Fruit fly (Drosophila melanogaster) whole organism, embryonic: ENCODE results near the gene CSN6.

ENCODE experiments used
- ATbp ChIP-seq: fragments of 200-800 bp; sonication (Bioruptor generic); optimal IDR thresholded peaks from 2 replicates; lab custom pipeline; 2017; ENCODE audit warnings: missing biosample characterization, mild to moderate bottlenecking, missing genetic modification characterization, missing genetic modification reagents
- CG10209 ChIP-seq: fragments of 200-800 bp; sonication (Bioruptor generic); optimal IDR thresholded peaks from 3 replicates; lab custom pipeline; 2017; ENCODE audit warnings: missing biosample characterization, mild to moderate bottlenecking, missing genetic modification characterization, missing genetic modification reagents
- CG11085 ChIP-seq: fragments of 200-800 bp; sonication (Bioruptor generic); IDR thresholded peaks from 2 replicates; pipeline ENCODE4 v1.3.6; 2022; ENCODE audit warnings: missing biosample characterization, missing genetic modification characterization
- CG12155 ChIP-seq: fragments of 200-800 bp; sonication (Bioruptor generic); optimal IDR thresholded peaks from 3 replicates; lab custom pipeline; 2016; ENCODE audit warnings: missing biosample characterization, missing genetic modification characterization
- CG12769 ChIP-seq: fragments of 200-800 bp; sonication (Bioruptor generic); optimal IDR thresholded peaks from 2 replicates; lab custom pipeline; 2019; ENCODE audit warnings: missing biosample characterization, mild to moderate bottlenecking, missing genetic modification characterization, moderate library complexity
- CG13296 ChIP-seq: fragments of 200-800 bp; sonication (Bioruptor generic); optimal IDR thresholded peaks from 3 replicates; lab custom pipeline; 2018; ENCODE audit warnings: missing biosample characterization, mild to moderate bottlenecking, missing genetic modification characterization
- CG14667 ChIP-seq: fragments of 200-800 bp; sonication (Bioruptor generic); IDR thresholded peaks from 2 replicates; pipeline ENCODE4 v1.3.6; 2022; ENCODE audit warnings: missing biosample characterization, missing genetic modification characterization
- CG1792 ChIP-seq: fragments of 200-800 bp; sonication (Bioruptor generic); optimal IDR thresholded peaks from 2 replicates; lab custom pipeline; 2016; ENCODE audit warnings: missing biosample characterization, missing genetic modification characterization
- CG18011 ChIP-seq: fragments of 200-800 bp; sonication (Bioruptor generic); optimal IDR thresholded peaks from 2 replicates; lab custom pipeline; 2017; ENCODE audit warnings: missing biosample characterization, missing genetic modification characterization, mild to moderate bottlenecking, moderate library complexity, missing genotype
- CG2129 ChIP-seq: fragments of 200-800 bp; sonication (Bioruptor generic); IDR thresholded peaks from 2 replicates; pipeline ENCODE4 v1.3.6; 2022; ENCODE audit warnings: missing biosample characterization, missing genetic modification characterization; ENCODE audit not compliant: partially characterized antibody
- CG4328 ChIP-seq: fragments of 200-800 bp; sonication (Bioruptor generic); optimal IDR thresholded peaks from 3 replicates; lab custom pipeline; 2017; ENCODE audit warnings: missing biosample characterization, missing genetic modification reagents, missing genetic modification characterization
- CG4617 ChIP-seq: fragments of 200-800 bp; sonication (Bioruptor generic); optimal IDR thresholded peaks from 3 replicates; lab custom pipeline; 2016; ENCODE audit warnings: missing biosample characterization, missing genetic modification characterization, borderline replicate concordance
- CG5245 ChIP-seq: fragments of 200-800 bp; sonication (Bioruptor generic); optimal IDR thresholded peaks from 3 replicates; lab custom pipeline; 2016; ENCODE audit warnings: missing biosample characterization, missing genetic modification characterization
- CG7745 ChIP-seq: fragments of 200-800 bp; sonication (Bioruptor generic); optimal IDR thresholded peaks from 2 replicates; lab custom pipeline; 2018; ENCODE audit warnings: missing biosample characterization, mild to moderate bottlenecking, missing genetic modification characterization, moderate library complexity
- CG9437 ChIP-seq: fragments of 200-800 bp; sonication (Bioruptor generic); optimal IDR thresholded peaks from 2 replicates; lab custom pipeline; 2018; ENCODE audit warnings: missing biosample characterization, mild to moderate bottlenecking, missing genetic modification characterization
- Deaf1 ChIP-seq: fragments of 200-800 bp; optimal IDR thresholded peaks from 3 replicates; lab custom pipeline; 2019; ENCODE audit warnings: missing biosample characterization, mild to moderate bottlenecking, missing genetic modification characterization, moderate library complexity
- Doc2 ChIP-seq: fragments of 200-800 bp; sonication (Bioruptor generic); IDR thresholded peaks from 2 replicates; pipeline ENCODE4 v1.3.6; 2022; ENCODE audit warnings: missing biosample characterization, missing genetic modification characterization
- Eip74EF ChIP-seq, 2 experiments: fragments of 200-800 bp in 1 of 2; fragments of >200 bp in 1 of 2; sonication (Bioruptor generic) in 1 of 2; optimal IDR thresholded peaks; 2 replicates each; lab custom pipeline; 2017 to 2019; ENCODE audit warnings: missing biosample characterization in 2 of 2, missing genetic modification characterization in 2 of 2, mild to moderate bottlenecking in 1 of 2, moderate library complexity in 1 of 2
- Elba2 ChIP-seq: fragments of 200-800 bp; sonication (Bioruptor generic); optimal IDR thresholded peaks from 3 replicates; lab custom pipeline; 2016; ENCODE audit warnings: missing biosample characterization, missing genetic modification characterization
- Fer1 ChIP-seq: fragments of 200-800 bp; sonication (Bioruptor generic); optimal IDR thresholded peaks from 2 replicates; lab custom pipeline; 2017; ENCODE audit warnings: missing biosample characterization, mild to moderate bottlenecking, missing genetic modification characterization
- Fer2 ChIP-seq: fragments of 200-800 bp; sonication (Bioruptor generic); optimal IDR thresholded peaks from 2 replicates; lab custom pipeline; 2018; ENCODE audit warnings: missing biosample characterization, mild to moderate bottlenecking, missing genetic modification characterization, moderate library complexity
- Fer3 ChIP-seq: fragments of 200-800 bp; sonication (Bioruptor generic); optimal IDR thresholded peaks from 2 replicates; lab custom pipeline; 2018; ENCODE audit warnings: missing biosample characterization, mild to moderate bottlenecking, missing genetic modification characterization, moderate library complexity
- H2.0 ChIP-seq: fragments of 200-800 bp; sonication (Bioruptor generic); IDR thresholded peaks from 2 replicates; pipeline ENCODE4 v1.3.6; 2022; ENCODE audit warnings: missing biosample characterization, missing genetic modification characterization
- HHEX ChIP-seq: fragments of 200-800 bp; sonication (Bioruptor generic); optimal IDR thresholded peaks from 3 replicates; lab custom pipeline; 2017; ENCODE audit warnings: missing biosample characterization, mild to moderate bottlenecking, missing genetic modification characterization, missing genetic modification reagents
- HmgZ ChIP-seq: fragments of 200-800 bp; sonication (Bioruptor generic); optimal IDR thresholded peaks from 2 replicates; lab custom pipeline; 2018; ENCODE audit warnings: missing biosample characterization, mild to moderate bottlenecking, missing genetic modification characterization
- Lim3 ChIP-seq: fragments of 200-800 bp; sonication (Bioruptor generic); IDR thresholded peaks from 2 replicates; pipeline ENCODE4 v1.3.6; 2022; ENCODE audit warnings: missing biosample characterization, missing genetic modification characterization
- Sry-δ ChIP-seq: fragments of 200-800 bp; sonication (Bioruptor generic); optimal IDR thresholded peaks from 2 replicates; lab custom pipeline; 2016; ENCODE audit warnings: missing biosample characterization, missing genetic modification characterization
- bsh ChIP-seq, 2 experiments: fragments of 200-800 bp; sonication (Bioruptor generic); optimal IDR thresholded peaks; 2 replicates each; lab custom pipeline; 2017 to 2018; ENCODE audit warnings: mild to moderate bottlenecking in 2 of 2, missing biosample characterization in 2 of 2, missing genetic modification characterization in 2 of 2, moderate library complexity in 1 of 2
- btn ChIP-seq: fragments of 200-800 bp; sonication (Bioruptor generic); optimal IDR thresholded peaks from 2 replicates; lab custom pipeline; 2016; ENCODE audit warnings: missing biosample characterization, missing genetic modification characterization
- cas ChIP-seq: fragments of 200-800 bp; sonication (Bioruptor generic); IDR thresholded peaks from 2 replicates; pipeline ENCODE4 v1.3.6; 2022; ENCODE audit warnings: missing biosample characterization, missing genetic modification characterization
- caup ChIP-seq: fragments of 200-800 bp; sonication (Bioruptor generic); optimal IDR thresholded peaks from 3 replicates; lab custom pipeline; 2017; ENCODE audit warnings: missing biosample characterization, mild to moderate bottlenecking, missing genetic modification characterization, moderate library complexity; ENCODE audit not compliant: severe bottlenecking
- chinmo ChIP-seq: fragments of 200-800 bp; sonication (Bioruptor generic); IDR thresholded peaks from 4 replicates; pipeline ENCODE4 v1.3.6; 2022; ENCODE audit warnings: missing biosample characterization, missing genetic modification characterization; ENCODE audit not compliant: partially characterized antibody
- chm ChIP-seq: fragments of 200-800 bp; sonication (Bioruptor generic); IDR thresholded peaks from 2 replicates; pipeline ENCODE4 v1.3.6; 2022; ENCODE audit warnings: missing biosample characterization, missing genetic modification characterization
- corto ChIP-seq: fragments of 200-800 bp; sonication (Bioruptor generic); optimal IDR thresholded peaks from 2 replicates; lab custom pipeline; 2016; ENCODE audit warnings: missing biosample characterization, mild to moderate bottlenecking, missing genetic modification characterization, moderate library complexity
- crol ChIP-seq: fragments of 200-800 bp; sonication (Bioruptor generic); IDR thresholded peaks from 2 replicates; pipeline ENCODE4 v1.3.6; 2022; ENCODE audit warnings: missing biosample characterization, missing genetic modification characterization
- dmrt11E ChIP-seq: fragments of 200-800 bp; sonication (Bioruptor generic); optimal IDR thresholded peaks from 3 replicates; lab custom pipeline; 2018; ENCODE audit warnings: missing biosample characterization, mild to moderate bottlenecking, missing genetic modification characterization, moderate library complexity
- ewg ChIP-seq: fragments of 200-800 bp; sonication (Bioruptor generic); optimal IDR thresholded peaks from 3 replicates; lab custom pipeline; 2017; ENCODE audit warnings: mild to moderate bottlenecking, missing biosample characterization, missing genetic modification reagents, missing genetic modification characterization
- gem ChIP-seq: fragments of 200-800 bp; sonication (Bioruptor generic); optimal IDR thresholded peaks from 2 replicates; lab custom pipeline; 2019; ENCODE audit warnings: missing biosample characterization, mild to moderate bottlenecking, missing genetic modification characterization, moderate library complexity
- inv ChIP-seq: fragments of 200-800 bp; sonication (Bioruptor generic); IDR thresholded peaks from 2 replicates; pipeline ENCODE4 v1.3.6; 2022; ENCODE audit warnings: missing biosample characterization, missing genetic modification characterization; ENCODE audit not compliant: partially characterized antibody
- klu ChIP-seq: fragments of 200-800 bp; sonication (Bioruptor generic); IDR thresholded peaks from 2 replicates; pipeline ENCODE4 v1.3.6; 2022; ENCODE audit warnings: missing biosample characterization, missing genetic modification characterization
- prd ChIP-seq, 3 experiments: fragments of >200 bp in 2 of 3; fragments of 200-800 bp in 1 of 3; sonication (Bioruptor generic) in 1 of 3; optimal IDR thresholded peaks in 2 of 3; IDR thresholded peaks in 1 of 3; 2 replicates in 2 of 3; 3 replicates in 1 of 3; pipeline versions ENCODE4 v1.3.6 to Lab custom; 2017 to 2022; ENCODE audit warnings: missing biosample characterization in 1 of 3, missing genetic modification characterization in 1 of 3
- pzg ChIP-seq: fragments of 200-800 bp; sonication (Bioruptor generic); optimal IDR thresholded peaks from 3 replicates; lab custom pipeline; 2018; ENCODE audit warnings: missing biosample characterization, mild to moderate bottlenecking, missing genetic modification characterization, moderate library complexity
- ranshi ChIP-seq: fragments of 200-800 bp; sonication (Bioruptor generic); IDR thresholded peaks from 2 replicates; pipeline ENCODE4 v1.3.6; 2022; ENCODE audit warnings: missing biosample characterization, missing genetic modification characterization
- sd ChIP-seq: fragments of 200-800 bp; sonication (Bioruptor generic); optimal IDR thresholded peaks from 3 replicates; lab custom pipeline; 2018; ENCODE audit warnings: missing biosample characterization, mild to moderate bottlenecking, missing genetic modification characterization, moderate library complexity
- twi ChIP-seq: fragments of 200-800 bp; optimal IDR thresholded peaks from 2 replicates; lab custom pipeline; 2019; ENCODE audit warnings: missing biosample characterization, mild to moderate bottlenecking, missing genetic modification characterization, moderate library complexity
- zf30C ChIP-seq: fragments of 200-800 bp; sonication (Bioruptor generic); optimal IDR thresholded peaks from 3 replicates; lab custom pipeline; 2018; ENCODE audit warnings: missing biosample characterization, mild to moderate bottlenecking, missing genetic modification characterization

CSN6 gene

dm6 chr3R:22539762-22540161 lies 40.8 kb upstream of the CSN6 start, which contains the start of gene CG5326 (continued):
- peak; percentile 39; the same call in 1 of the 2 replicates for TF ChIP-seq chm (GFP tag; lab: Robert Waterston, UW)
- TF ChIP-seq corto (GFP tag; lab: Kevin White, UChicago): no peak
- TF ChIP-seq H2.0 (GFP tag; lab: Robert Waterston, UW): no peak
- TF ChIP-seq CG5245 (GFP tag; lab: Kevin White, UChicago): no peak
- no peak for TF ChIP-seq zf30C (GFP tag; lab: Kevin White, UChicago)
- no peak for TF ChIP-seq HmgZ (tag; lab: Kevin White, UChicago)
- TF ChIP-seq klu (GFP tag; lab: Robert Waterston, UW): no peak
- no peak for TF ChIP-seq pzg (GFP tag; lab: Kevin White, UChicago)
- no peak for TF ChIP-seq CG13296
- no peak for TF ChIP-seq caup (GFP tag; lab: Kevin White, UChicago)
- no peak for TF ChIP-seq Fer2 (tag; lab: Kevin White, UChicago)
- no peak for TF ChIP-seq CG1792 (GFP tag; lab: Kevin White, UChicago)
- no peak for TF ChIP-seq dmrt11E (tag; lab: Kevin White, UChicago)
- TF ChIP-seq ATbp (GFP tag; lab: Kevin White, UChicago): no peak
- no peak for TF ChIP-seq Elba2 (GFP tag; lab: Kevin White, UChicago)
- no peak for TF ChIP-seq CG9437 (GFP tag; lab: Kevin White, UChicago)
- no peak for TF ChIP-seq crol
- no peak for TF ChIP-seq twi (tag; lab: Kevin White, UChicago)
- no peak for TF ChIP-seq Fer3
- TF ChIP-seq cas: no peak
- TF ChIP-seq CG2129 (GFP tag; lab: Robert Waterston, UW): no peak

dm6 chr3R:22540686-22541085 lies 39.9 kb upstream of the CSN6 start:
- no peak for TF ChIP-seq btn (GFP tag; lab: Kevin White, UChicago)
- TF ChIP-seq CG4328 (GFP tag; lab: Kevin White, UChicago): no peak
- TF ChIP-seq Deaf1 (tag; lab: Kevin White, UChicago): no peak
- peak; percentile 56 for TF ChIP-seq sd (tag; lab: Kevin White, UChicago)
- no peak for TF ChIP-seq Doc2 (GFP tag; lab: Robert Waterston, UW)
- no peak for TF ChIP-seq CG11085 (GFP tag; lab: Robert Waterston, UW)
- 0 out of 4 replicates have a peak, but pooled peaks have one; percentile 85 for TF ChIP-seq chinmo (GFP tag; lab: Robert Waterston, UW)
- TF ChIP-seq CG12155: no peak
- TF ChIP-seq CG12769: peak; percentile 62
- TF ChIP-seq Eip74EF (GFP tag; optimal IDR thresholded peaks at IDR 0.05; lab: Kevin White, UChicago): peak in 1 of 2 experiments; percentile 62
- TF ChIP-seq inv (GFP tag; lab: Robert Waterston, UW): no peak

dm6 chr3R:22542773-22543411 lies 37.7 kb upstream of the CSN6 start:
- TF ChIP-seq Lim3 (GFP tag; lab: Robert Waterston, UW): no peak
- peak; percentile 5 for TF ChIP-seq Fer1
- TF ChIP-seq CG4617: no peak
- 0 out of 4 replicates have a peak, but pooled peaks have one; percentile 29 for TF ChIP-seq chinmo (GFP tag; lab: Robert Waterston, UW)
- TF ChIP-seq prd (optimal IDR thresholded peaks at IDR 0.05; lab: Kevin White, UChicago): no peak
- TF ChIP-seq prd (GFP tag; IDR thresholded peaks at IDR 0.05; lab: Robert Waterston, UW): peak; percentile 49; the same call in 1 of the 3 replicates
- no peak for TF ChIP-seq CG14667
- peak; percentile 13 for TF ChIP-seq CG10209
- TF ChIP-seq Sry-δ (GFP tag; lab: Kevin White, UChicago): no peak
- peak; percentile 46 for TF ChIP-seq gem (tag; lab: Kevin White, UChicago)
- peak; percentile 28 for TF ChIP-seq HHEX (GFP tag; lab: Kevin White, UChicago)
- TF ChIP-seq bsh (GFP tag; optimal IDR thresholded peaks at IDR 0.05; lab: Kevin White, UChicago): no peak
- no peak for TF ChIP-seq CG18011 (GFP tag; lab: Kevin White, UChicago)
- no peak for TF ChIP-seq CG7745 (tag; lab: Kevin White, UChicago)
- no peak for TF ChIP-seq ewg (GFP tag; lab: Kevin White, UChicago)
- TF ChIP-seq ranshi (GFP tag; lab: Robert Waterston, UW): peak; percentile 29; the same call in 1 of the 2 replicates
